Fruit fly (Drosophila melanogaster): Measurements from ENCODE around the gene CG14252.

Gene CG14252

dm6 chr3R:26936501-26936900, 8.8 kb upstream of the CG14252 start:
- TF ChIP-seq CG11617 (GFP tag; optimal IDR thresholded peaks at IDR 0.05), result no peak
- TF ChIP-seq CG7101 (tag; optimal IDR thresholded peaks at IDR 0.05), result no peak
- TF ChIP-seq cnc (optimal IDR thresholded peaks at IDR 0.05), result no peak
- no peak for TF ChIP-seq CG1620 (GFP tag; optimal IDR thresholded peaks at IDR 0.05)
- TF ChIP-seq kay (GFP tag; ENCODE audit: borderline replicate concordance), result no peak
- TF ChIP-seq toe (GFP tag; optimal IDR thresholded peaks at IDR 0.05), result no peak
- no peak for TF ChIP-seq Hr96 (GFP tag; optimal IDR thresholded peaks at IDR 0.05)
- TF ChIP-seq ovo (GFP tag; optimal IDR thresholded peaks at IDR 0.05), result no peak
- no peak for TF ChIP-seq CG33017 (tag; optimal IDR thresholded peaks at IDR 0.05)
- TF ChIP-seq cic (GFP tag; optimal IDR thresholded peaks at IDR 0.05), result no peak
- TF ChIP-seq CG5204 (GFP tag; optimal IDR thresholded peaks at IDR 0.05), result no peak
- TF ChIP-seq tj (GFP tag; optimal IDR thresholded peaks at IDR 0.05), result no peak
- TF ChIP-seq pad (GFP tag; optimal IDR thresholded peaks at IDR 0.05), result no peak
- no peak for TF ChIP-seq CG12768 (GFP tag; optimal IDR thresholded peaks at IDR 0.05)
- TF ChIP-seq CG7045 (GFP tag; optimal IDR thresholded peaks at IDR 0.05), result no peak
- no peak for TF ChIP-seq CG14711 (tag; optimal IDR thresholded peaks at IDR 0.05)

DNA sequence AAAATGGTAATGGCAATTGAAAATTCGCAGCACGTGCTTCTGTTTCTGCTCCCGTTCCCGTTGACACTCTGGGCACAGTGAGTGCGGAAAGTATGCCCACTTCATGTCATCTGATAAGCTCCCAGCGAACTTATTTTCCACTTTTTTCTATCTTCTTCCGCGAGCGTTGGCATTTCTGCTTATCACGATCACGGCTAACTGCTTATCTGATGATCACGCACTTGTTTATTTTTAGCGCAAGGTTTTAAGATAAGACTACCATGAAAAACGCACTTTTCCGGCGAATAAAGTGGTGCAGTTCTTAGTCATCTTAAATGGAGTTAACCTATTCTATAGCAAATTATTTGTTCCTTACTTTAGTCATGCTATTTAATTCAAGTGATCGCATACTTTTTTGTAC, 7.9 kb upstream of the CG14252 start:
- TF ChIP-seq toe (GFP tag; optimal IDR thresholded peaks at IDR 0.05) (no peak), CG33017 (tag; optimal IDR thresholded peaks at IDR 0.05) (no peak), Mnt (GFP tag; optimal IDR thresholded peaks at IDR 0.05) (no peak), CG7045 (GFP tag; optimal IDR thresholded peaks at IDR 0.05) (no peak), CG5204 (GFP tag; optimal IDR thresholded peaks at IDR 0.05) (peak; percentile 40), ovo (GFP tag; optimal IDR thresholded peaks at IDR 0.05) (no peak), cic (GFP tag; optimal IDR thresholded peaks at IDR 0.05) (no peak)

- peak; percentile 62 for TF ChIP-seq bab1 (GFP tag; optimal IDR thresholded peaks at IDR 0.05)
- no peak for TF ChIP-seq ovo (GFP tag; optimal IDR thresholded peaks at IDR 0.05)
- TF ChIP-seq cic (GFP tag; optimal IDR thresholded peaks at IDR 0.05), result peak; percentile 32
- TF ChIP-seq CG11617 (GFP tag; optimal IDR thresholded peaks at IDR 0.05), result peak; percentile 59
- TF ChIP-seq CG5204 (GFP tag; optimal IDR thresholded peaks at IDR 0.05), result peak; percentile 75
- TF ChIP-seq tj (GFP tag; optimal IDR thresholded peaks at IDR 0.05), result peak; percentile 48
- peak; percentile 89 for TF ChIP-seq toe (GFP tag; optimal IDR thresholded peaks at IDR 0.05)
- no peak for TF ChIP-seq cnc (optimal IDR thresholded peaks at IDR 0.05)
- TF ChIP-seq CG12768 (GFP tag; optimal IDR thresholded peaks at IDR 0.05), result peak; percentile 98
- peak; percentile 29 for TF ChIP-seq CG7101 (tag; optimal IDR thresholded peaks at IDR 0.05)
- peak; percentile 26 for TF ChIP-seq CG7045 (GFP tag; optimal IDR thresholded peaks at IDR 0.05)
- TF ChIP-seq CG14711 (tag; optimal IDR thresholded peaks at IDR 0.05), result peak; percentile 1
- TF ChIP-seq kay (GFP tag; ENCODE audit: borderline replicate concordance), result peak; percentile 100
- peak; percentile 55 for TF ChIP-seq CG33017 (tag; optimal IDR thresholded peaks at IDR 0.05)
- TF ChIP-seq Hr96 (GFP tag; optimal IDR thresholded peaks at IDR 0.05), result peak; percentile 85
- no peak for TF ChIP-seq CG1620 (GFP tag; optimal IDR thresholded peaks at IDR 0.05)
- no peak for TF ChIP-seq pad (GFP tag; optimal IDR thresholded peaks at IDR 0.05)
- TF ChIP-seq Mnt (GFP tag; optimal IDR thresholded peaks at IDR 0.05), result peak; percentile 32
- TF ChIP-seq Clk (GFP tag; optimal IDR thresholded peaks at IDR 0.05), result no peak
- no peak for TF ChIP-seq Crg-1 (GFP tag; optimal IDR thresholded peaks at IDR 0.05)
These were observed 2.1 kb downstream of the CG14252 start, which contains the start of gene Spag1 for dm6 chr3R:26947296-26947880. Spag1 (plus strand) TSS chr3R:26947830.

- no peak for TF ChIP-seq Mnt (GFP tag; optimal IDR thresholded peaks at IDR 0.05)
- no peak for TF ChIP-seq CG12768 (GFP tag; optimal IDR thresholded peaks at IDR 0.05)
- TF ChIP-seq ovo (GFP tag; optimal IDR thresholded peaks at IDR 0.05), result no peak
- no peak for TF ChIP-seq CG11617 (GFP tag; optimal IDR thresholded peaks at IDR 0.05)
- no peak for TF ChIP-seq tj (GFP tag; optimal IDR thresholded peaks at IDR 0.05)
- TF ChIP-seq CG33017 (tag; optimal IDR thresholded peaks at IDR 0.05), result no peak
- TF ChIP-seq pad (GFP tag; optimal IDR thresholded peaks at IDR 0.05), result no peak
- no peak for TF ChIP-seq cic (GFP tag; optimal IDR thresholded peaks at IDR 0.05)
- no peak for TF ChIP-seq cnc (optimal IDR thresholded peaks at IDR 0.05)
- TF ChIP-seq Clk (GFP tag; optimal IDR thresholded peaks at IDR 0.05), result no peak
- TF ChIP-seq CG7045 (GFP tag; optimal IDR thresholded peaks at IDR 0.05), result no peak
- TF ChIP-seq CG5204 (GFP tag; optimal IDR thresholded peaks at IDR 0.05), result no peak
- no peak for TF ChIP-seq Crg-1 (GFP tag; optimal IDR thresholded peaks at IDR 0.05)
- TF ChIP-seq bab1 (GFP tag; optimal IDR thresholded peaks at IDR 0.05), result no peak
- no peak for TF ChIP-seq kay (GFP tag; ENCODE audit: borderline replicate concordance)
These were observed 7.0 kb downstream of the CG14252 start for dm6 chr3R:26952200-26952856.

dm6 chr3R:26952857-26953477, 7.6 kb downstream of the CG14252 start:
- no peak for TF ChIP-seq pad (GFP tag; optimal IDR thresholded peaks at IDR 0.05)
- TF ChIP-seq CG7045 (GFP tag; optimal IDR thresholded peaks at IDR 0.05), result no peak
- TF ChIP-seq CG11617 (GFP tag; optimal IDR thresholded peaks at IDR 0.05), result no peak
- no peak for TF ChIP-seq CG7101 (tag; optimal IDR thresholded peaks at IDR 0.05)
- no peak for TF ChIP-seq toe (GFP tag; optimal IDR thresholded peaks at IDR 0.05)
- no peak for TF ChIP-seq Mnt (GFP tag; optimal IDR thresholded peaks at IDR 0.05)
- TF ChIP-seq CG5204 (GFP tag; optimal IDR thresholded peaks at IDR 0.05), result no peak
- TF ChIP-seq Hr96 (GFP tag; optimal IDR thresholded peaks at IDR 0.05), result no peak
- TF ChIP-seq tj (GFP tag; optimal IDR thresholded peaks at IDR 0.05), result no peak
- TF ChIP-seq kay (GFP tag; ENCODE audit: borderline replicate concordance), result no peak
- TF ChIP-seq CG14711 (tag; optimal IDR thresholded peaks at IDR 0.05), result no peak
- no peak for TF ChIP-seq CG1620 (GFP tag; optimal IDR thresholded peaks at IDR 0.05)
- no peak for TF ChIP-seq CG12768 (GFP tag; optimal IDR thresholded peaks at IDR 0.05)
- TF ChIP-seq cic (GFP tag; optimal IDR thresholded peaks at IDR 0.05), result no peak

All from whole organism, adult.